Fruit fly (Drosophila melanogaster) whole organism, prepupa: ENCODE data around the gene CG1571.
A peak's percentile ranks its signal among the peaks of the same experiment; 100 is the strongest.

Experiments
- Blimp-1 ChIP-seq: fragments of 200-800 bp; sonication (Bioruptor generic); optimal IDR thresholded peaks from 3 replicates; lab custom pipeline; 2017; ENCODE audit warnings: missing biosample characterization, missing genetic modification characterization, mild to moderate bottlenecking, moderate library complexity, missing genetic modification reagents
- CG10631 ChIP-seq: fragments of 200-800 bp; sonication (Bioruptor generic); optimal IDR thresholded peaks from 2 replicates; lab custom pipeline; 2016; ENCODE audit warnings: missing biosample characterization, missing genetic modification characterization
- CG10669 ChIP-seq: fragments of 200-800 bp; sonication (Bioruptor generic); optimal IDR thresholded peaks from 3 replicates; lab custom pipeline; 2018; ENCODE audit warnings: missing biosample characterization, mild to moderate bottlenecking, missing genetic modification characterization, moderate library complexity
- CG11294 ChIP-seq: fragments of 200-800 bp; sonication (Bioruptor generic); IDR thresholded peaks from 2 replicates; pipeline ENCODE4 v1.3.6; 2022; ENCODE audit warnings: missing biosample characterization, missing genetic modification characterization
- CG11762 ChIP-seq: fragments of 200-800 bp; sonication (Bioruptor generic); optimal IDR thresholded peaks from 3 replicates; lab custom pipeline; 2016; ENCODE audit warnings: missing biosample characterization, missing genetic modification characterization; ENCODE audit not compliant: insufficient read depth
- CG15336 ChIP-seq: fragments of 200-800 bp; sonication (Bioruptor generic); IDR thresholded peaks from 2 replicates; pipeline ENCODE4 v1.3.6; 2022; ENCODE audit warnings: missing biosample characterization, missing genetic modification characterization
- CG1621 ChIP-seq: fragments of 200-800 bp; sonication (Bioruptor generic); optimal IDR thresholded peaks from 3 replicates; lab custom pipeline; 2018; ENCODE audit warnings: missing biosample characterization, mild to moderate bottlenecking, missing genetic modification characterization
- CG31627 ChIP-seq: fragments of 200-800 bp; sonication (Bioruptor generic); optimal IDR thresholded peaks from 3 replicates; lab custom pipeline; 2016; ENCODE audit warnings: missing biosample characterization, missing genetic modification characterization
- CG32006 ChIP-seq: fragments of 200-800 bp; sonication (Bioruptor generic); optimal IDR thresholded peaks from 3 replicates; lab custom pipeline; 2017; ENCODE audit warnings: missing biosample characterization, mild to moderate bottlenecking, missing genetic modification characterization
- CG34406 ChIP-seq: fragments of 200-800 bp; sonication (Bioruptor generic); optimal IDR thresholded peaks from 3 replicates; lab custom pipeline; 2016; ENCODE audit warnings: missing biosample characterization, missing genetic modification characterization
- CG3919 ChIP-seq: fragments of 200-800 bp; sonication (Bioruptor generic); optimal IDR thresholded peaks from 3 replicates; lab custom pipeline; 2016; ENCODE audit warnings: missing biosample characterization, missing genetic modification characterization
- CG4318 ChIP-seq: fragments of 200-800 bp; sonication (Bioruptor generic); optimal IDR thresholded peaks from 3 replicates; lab custom pipeline; 2017; ENCODE audit warnings: missing biosample characterization, mild to moderate bottlenecking, missing genetic modification characterization
- CG6163 ChIP-seq: fragments of 200-800 bp; sonication (Bioruptor generic); IDR thresholded peaks from 3 replicates; pipeline ENCODE4 v1.3.6; 2022; ENCODE audit warnings: missing biosample characterization, missing genetic modification characterization
- CG6276 ChIP-seq: fragments of 200-800 bp; sonication (Bioruptor generic); optimal IDR thresholded peaks from 2 replicates; lab custom pipeline; 2017; ENCODE audit warnings: missing biosample characterization, mild to moderate bottlenecking, missing genetic modification characterization
- CG6792 ChIP-seq: fragments of 200-800 bp; sonication (Bioruptor generic); optimal IDR thresholded peaks from 3 replicates; lab custom pipeline; 2016; ENCODE audit warnings: missing biosample characterization, missing genetic modification characterization
- CG6808 ChIP-seq: fragments of 200-800 bp; sonication (Bioruptor generic); optimal IDR thresholded peaks from 3 replicates; lab custom pipeline; 2017; ENCODE audit warnings: missing biosample characterization, missing genetic modification characterization, mild to moderate bottlenecking, moderate library complexity, missing genetic modification reagents
- CG6854 ChIP-seq: fragments of 200-800 bp; sonication (Bioruptor generic); optimal IDR thresholded peaks from 2 replicates; lab custom pipeline; 2017; ENCODE audit warnings: missing biosample characterization, mild to moderate bottlenecking, missing genetic modification characterization
- CG7368 ChIP-seq: fragments of 200-800 bp; sonication (Bioruptor generic); optimal IDR thresholded peaks from 3 replicates; lab custom pipeline; 2016; ENCODE audit warnings: missing biosample characterization, missing genetic modification characterization
- CG8119 ChIP-seq: fragments of 200-800 bp; sonication (Bioruptor generic); IDR thresholded peaks from 3 replicates; pipeline ENCODE4 v1.3.6; 2022; ENCODE audit warnings: missing biosample characterization, missing genetic modification characterization
- CG8319 ChIP-seq: fragments of 200-800 bp; sonication (Bioruptor generic); optimal IDR thresholded peaks from 3 replicates; lab custom pipeline; 2016; ENCODE audit warnings: missing biosample characterization, missing genetic modification characterization
- CG8632 ChIP-seq: fragments of 200-800 bp; sonication (Bioruptor generic); optimal IDR thresholded peaks from 3 replicates; lab custom pipeline; 2016; ENCODE audit warnings: missing biosample characterization, missing genetic modification characterization
- CG9139 ChIP-seq: fragments of 200-800 bp; sonication (Bioruptor generic); optimal IDR thresholded peaks from 3 replicates; lab custom pipeline; 2017; ENCODE audit warnings: missing biosample characterization, mild to moderate bottlenecking, missing genetic modification characterization
- Eip75B ChIP-seq: fragments of 200-800 bp; sonication (Bioruptor generic); optimal IDR thresholded peaks from 3 replicates; lab custom pipeline; 2016; ENCODE audit warnings: missing biosample characterization, missing genetic modification characterization
- Eip78C ChIP-seq: fragments of 200-800 bp; sonication (Bioruptor generic); peaks from one replicate; lab custom pipeline; 2016; ENCODE audit warnings: missing biosample characterization, missing genetic modification characterization
- Eip93F ChIP-seq: fragments of 200-800 bp; sonication (Bioruptor generic); optimal IDR thresholded peaks from 2 replicates; lab custom pipeline; 2016; ENCODE audit warnings: missing biosample characterization, mild to moderate bottlenecking, missing genetic modification characterization
- Ets21C ChIP-seq: fragments of 200-800 bp; sonication (Bioruptor generic); optimal IDR thresholded peaks from 3 replicates; lab custom pipeline; 2016; ENCODE audit warnings: missing biosample characterization, missing genetic modification characterization
- Gug ChIP-seq: fragments of 200-800 bp; sonication (Bioruptor generic); IDR thresholded peaks from 2 replicates; pipeline ENCODE4 v1.3.6; 2022; ENCODE audit warnings: missing biosample characterization, missing genetic modification characterization
- Hr39 ChIP-seq: fragments of 200-800 bp; sonication (Bioruptor generic); optimal IDR thresholded peaks from 2 replicates; lab custom pipeline; 2016; ENCODE audit warnings: missing biosample characterization, missing genetic modification characterization
- Hr4 ChIP-seq: fragments of 200-800 bp; sonication (Bioruptor generic); optimal IDR thresholded peaks from 3 replicates; lab custom pipeline; 2016; ENCODE audit warnings: missing biosample characterization, missing genetic modification characterization
- Lpt ChIP-seq: fragments of 200-800 bp; sonication (Bioruptor generic); optimal IDR thresholded peaks from 3 replicates; lab custom pipeline; 2016; ENCODE audit warnings: missing biosample characterization, missing genetic modification characterization
- Met ChIP-seq: fragments of 200-800 bp; sonication (Bioruptor generic); optimal IDR thresholded peaks from 3 replicates; lab custom pipeline; 2016; ENCODE audit warnings: missing biosample characterization, missing genetic modification characterization
- OdsH ChIP-seq: fragments of 200-800 bp; sonication (Bioruptor generic); optimal IDR thresholded peaks from 3 replicates; lab custom pipeline; 2016; ENCODE audit warnings: missing biosample characterization, missing genetic modification characterization
- Smox ChIP-seq: fragments of 200-800 bp; sonication (Bioruptor generic); optimal IDR thresholded peaks from 3 replicates; lab custom pipeline; 2016; ENCODE audit warnings: missing biosample characterization, missing genetic modification characterization
- Sox102F ChIP-seq: fragments of 200-800 bp; sonication (Bioruptor generic); optimal IDR thresholded peaks from 2 replicates; lab custom pipeline; 2016; ENCODE audit warnings: missing biosample characterization, mild to moderate bottlenecking, missing genetic modification characterization
- Sox14 ChIP-seq: fragments of 200-800 bp; sonication (Bioruptor generic); optimal IDR thresholded peaks from 3 replicates; lab custom pipeline; 2016; ENCODE audit warnings: missing biosample characterization, missing genetic modification characterization
- Sox15 ChIP-seq: fragments of 200-800 bp; sonication (Bioruptor generic); optimal IDR thresholded peaks from 3 replicates; lab custom pipeline; 2016; ENCODE audit warnings: missing biosample characterization, missing genetic modification characterization
- achi ChIP-seq: fragments of 200-800 bp; sonication (Bioruptor generic); optimal IDR thresholded peaks from 3 replicates; lab custom pipeline; 2016; ENCODE audit warnings: missing biosample characterization, missing genetic modification characterization
- acj6 ChIP-seq: fragments of 200-800 bp; sonication (Bioruptor generic); optimal IDR thresholded peaks from 3 replicates; lab custom pipeline; 2016; ENCODE audit warnings: missing biosample characterization, missing genetic modification characterization
- cyc ChIP-seq: fragments of 200-800 bp; sonication (Bioruptor generic); optimal IDR thresholded peaks from 3 replicates; lab custom pipeline; 2016; ENCODE audit warnings: missing biosample characterization, missing genetic modification characterization
- dac ChIP-seq: fragments of 200-800 bp; sonication (Bioruptor generic); optimal IDR thresholded peaks from 2 replicates; lab custom pipeline; 2017; ENCODE audit warnings: missing biosample characterization, mild to moderate bottlenecking, missing genetic modification characterization
- dsx ChIP-seq: fragments of 200-800 bp; optimal IDR thresholded peaks from 3 replicates; lab custom pipeline; 2019; ENCODE audit warnings: missing biosample characterization, mild to moderate bottlenecking, missing genetic modification characterization, moderate library complexity; ENCODE audit not compliant: poor library complexity, severe bottlenecking
- eg ChIP-seq: fragments of 200-800 bp; sonication (Bioruptor generic); IDR thresholded peaks from 3 replicates; pipeline ENCODE4 v1.3.6; 2022; ENCODE audit warnings: missing biosample characterization, missing genetic modification characterization
- esn ChIP-seq: fragments of 200-800 bp; sonication (Bioruptor generic); optimal IDR thresholded peaks from 2 replicates; lab custom pipeline; 2016; ENCODE audit warnings: missing biosample characterization, mild to moderate bottlenecking, missing genetic modification characterization, moderate library complexity
- fd59A ChIP-seq: fragments of 200-800 bp; sonication (Bioruptor generic); optimal IDR thresholded peaks from 2 replicates; lab custom pipeline; 2017; ENCODE audit warnings: missing biosample characterization, mild to moderate bottlenecking, missing genetic modification characterization, missing genetic modification reagents
- fkh ChIP-seq: fragments of 200-800 bp; sonication (Bioruptor generic); optimal IDR thresholded peaks from 3 replicates; lab custom pipeline; 2017; ENCODE audit warnings: missing biosample characterization, mild to moderate bottlenecking, missing genetic modification characterization, moderate library complexity
- lz ChIP-seq: fragments of 200-800 bp; sonication (Bioruptor generic); optimal IDR thresholded peaks from 3 replicates; lab custom pipeline; 2016; ENCODE audit warnings: missing biosample characterization, missing genetic modification characterization
- pdm3 ChIP-seq: fragments of 200-800 bp; sonication (Bioruptor generic); optimal IDR thresholded peaks from 3 replicates; lab custom pipeline; 2016; ENCODE audit warnings: missing biosample characterization, missing genetic modification characterization
- salr ChIP-seq, 2 experiments: fragments of 200-800 bp; sonication (Bioruptor generic); optimal IDR thresholded peaks; 3 replicates each; lab custom pipeline; 2016 to 2018; ENCODE audit warnings: missing biosample characterization in 2 of 2, missing genetic modification characterization in 2 of 2, mild to moderate bottlenecking in 1 of 2
- svp ChIP-seq: fragments of 200-800 bp; sonication (Bioruptor generic); peaks from one replicate; lab custom pipeline; 2016; ENCODE audit warnings: missing biosample characterization, missing genetic modification characterization
- topi ChIP-seq: fragments of 200-800 bp; sonication (Bioruptor generic); optimal IDR thresholded peaks from 3 replicates; lab custom pipeline; 2016; ENCODE audit warnings: missing biosample characterization, missing genetic modification characterization
- vri ChIP-seq: fragments of 200-800 bp; sonication (Bioruptor generic); optimal IDR thresholded peaks from 3 replicates; lab custom pipeline; 2016; ENCODE audit warnings: missing biosample characterization, mild to moderate bottlenecking, missing genetic modification characterization

CG1571 gene

dm6 chrX:8091017-8091620 is 15.4 kb downstream of the CG1571 start:
- peak; percentile 99 for TF ChIP-seq Eip78C
- TF ChIP-seq dac (GFP tag; lab: Kevin White, UChicago), result peak; percentile 93
- TF ChIP-seq Eip93F (GFP tag; lab: Kevin White, UChicago), result peak; percentile 95
- peak; percentile 91 for TF ChIP-seq Sox15 (GFP tag; lab: Kevin White, UChicago)
- peak; percentile 95 for TF ChIP-seq Sox102F (GFP tag; lab: Kevin White, UChicago)
- TF ChIP-seq CG6792 (GFP tag; lab: Kevin White, UChicago), result peak; percentile 95
- TF ChIP-seq CG6276 (GFP tag; lab: Kevin White, UChicago), result peak; percentile 97
- TF ChIP-seq CG31627 (GFP tag; lab: Kevin White, UChicago), result peak; percentile 92
- peak; percentile 93 for TF ChIP-seq cyc (GFP tag; lab: Kevin White, UChicago)
- peak; percentile 97 for TF ChIP-seq acj6
- peak; percentile 91 for TF ChIP-seq fd59A (GFP tag; lab: Kevin White, UChicago)
- TF ChIP-seq CG3919 (GFP tag; lab: Kevin White, UChicago), result peak; percentile 97
- peak; percentile 98 for TF ChIP-seq Gug (GFP tag; lab: Robert Waterston, UW)
- peak; percentile 92 for TF ChIP-seq CG6854 (GFP tag; lab: Kevin White, UChicago)
- peak; percentile 96 for TF ChIP-seq CG11762 (GFP tag; lab: Kevin White, UChicago)
- TF ChIP-seq CG11294 (GFP tag; lab: Robert Waterston, UW), result peak; percentile 96
- TF ChIP-seq CG6163 (GFP tag; lab: Robert Waterston, UW), result peak; percentile 99
- TF ChIP-seq CG32006 (GFP tag; lab: Kevin White, UChicago), result peak; percentile 97
- peak; percentile 96 for TF ChIP-seq CG8319 (GFP tag; lab: Kevin White, UChicago)
- peak; percentile 92 for TF ChIP-seq CG7368 (GFP tag; lab: Kevin White, UChicago)
- TF ChIP-seq CG6808 (GFP tag; lab: Kevin White, UChicago), result peak; percentile 90
- peak; percentile 98 for TF ChIP-seq CG8119 (GFP tag; lab: Robert Waterston, UW)
- TF ChIP-seq esn, result peak; percentile 96
- peak; percentile 94 for TF ChIP-seq CG4318 (GFP tag; lab: Kevin White, UChicago)
- peak; percentile 76 for TF ChIP-seq Blimp-1 (GFP tag; lab: Kevin White, UChicago)
- TF ChIP-seq CG34406, result peak; percentile 96
- TF ChIP-seq CG10631 (GFP tag; lab: Kevin White, UChicago), result peak; percentile 98
- TF ChIP-seq lz (GFP tag; lab: Kevin White, UChicago), result peak; percentile 96
- peak; percentile 96 for TF ChIP-seq svp
- TF ChIP-seq Ets21C (GFP tag; lab: Kevin White, UChicago), result peak; percentile 88
- peak; percentile 95 for TF ChIP-seq Hr4 (GFP tag; lab: Kevin White, UChicago)
- peak; percentile 97 for TF ChIP-seq Lpt (GFP tag; lab: Kevin White, UChicago)
- peak; percentile 97 for TF ChIP-seq Met (GFP tag; lab: Kevin White, UChicago)
- peak; percentile 98 for TF ChIP-seq OdsH (GFP tag; lab: Kevin White, UChicago)
- peak; percentile 93 for TF ChIP-seq dsx
- peak; percentile 96 for TF ChIP-seq Eip75B (GFP tag; lab: Kevin White, UChicago)
- peak; percentile 100 for TF ChIP-seq Smox
- peak; percentile 97 for TF ChIP-seq pdm3 (GFP tag; lab: Kevin White, UChicago)
- peak; percentile 96 for TF ChIP-seq CG8632 (GFP tag; lab: Kevin White, UChicago)
- TF ChIP-seq eg (GFP tag; lab: Robert Waterston, UW), result peak; percentile 99
- peak; percentile 97 for TF ChIP-seq achi (GFP tag; lab: Kevin White, UChicago)
- TF ChIP-seq Sox14, result peak; percentile 95
- TF ChIP-seq Hr39 (GFP tag; lab: Kevin White, UChicago), result peak; percentile 91
- TF ChIP-seq CG9139 (GFP tag; lab: Kevin White, UChicago), result peak; percentile 91
- TF ChIP-seq CG15336 (GFP tag; lab: Robert Waterston, UW), result peak; percentile 99
- peak; percentile 94 for TF ChIP-seq vri (GFP tag; lab: Kevin White, UChicago)
- TF ChIP-seq topi, result peak; percentile 96
- peak; percentile 93 for TF ChIP-seq CG10669 (GFP tag; lab: Kevin White, UChicago)
- peak; percentile 92 to 93 for TF ChIP-seq salr (GFP tag; optimal IDR thresholded peaks at IDR 0.05; lab: Kevin White, UChicago)
- peak; percentile 80 for TF ChIP-seq fkh
- peak; percentile 94 for TF ChIP-seq CG1621 (tag; lab: Kevin White, UChicago)
